Fruit fly (Drosophila melanogaster) whole organism, embryonic: Measurements from ENCODE around the gene CG14327.
A peak's percentile ranks its signal among the peaks of the same experiment; 100 is the strongest.

Experiments
- CG10267 ChIP-seq: fragments of 200-800 bp; sonication (Bioruptor generic); optimal IDR thresholded peaks from 2 replicates; lab custom pipeline; 2018; ENCODE audit warnings: missing biosample characterization, mild to moderate bottlenecking, missing genetic modification characterization, moderate library complexity
- CG10654 ChIP-seq: fragments of 200-800 bp; sonication (Bioruptor generic); optimal IDR thresholded peaks from 2 replicates; lab custom pipeline; 2016; ENCODE audit warnings: missing biosample characterization, missing genetic modification characterization
- CG11504 ChIP-seq: fragments of 200-800 bp; sonication (Bioruptor generic); optimal IDR thresholded peaks from 3 replicates; lab custom pipeline; 2019; ENCODE audit warnings: missing biosample characterization, mild to moderate bottlenecking, missing genetic modification characterization, moderate library complexity
- CG12219 ChIP-seq: fragments of 200-800 bp; sonication (Bioruptor generic); optimal IDR thresholded peaks from 3 replicates; lab custom pipeline; 2018; ENCODE audit warnings: missing biosample characterization, mild to moderate bottlenecking, missing genetic modification characterization
- CG12769 ChIP-seq: fragments of 200-800 bp; sonication (Bioruptor generic); optimal IDR thresholded peaks from 2 replicates; lab custom pipeline; 2019; ENCODE audit warnings: missing biosample characterization, mild to moderate bottlenecking, missing genetic modification characterization, moderate library complexity
- CG13894 ChIP-seq: fragments of 200-800 bp; sonication (Bioruptor generic); optimal IDR thresholded peaks from 3 replicates; lab custom pipeline; 2018; ENCODE audit warnings: missing biosample characterization, mild to moderate bottlenecking, missing genetic modification characterization, moderate library complexity
- CG14860 ChIP-seq: fragments of 200-800 bp; sonication (Bioruptor generic); IDR thresholded peaks from 3 replicates; pipeline ENCODE4 v1.3.6; 2022; ENCODE audit warnings: missing biosample characterization, missing genetic modification characterization; ENCODE audit not compliant: partially characterized antibody
- CG15601 ChIP-seq: fragments of 200-800 bp; sonication (Bioruptor generic); optimal IDR thresholded peaks from 3 replicates; lab custom pipeline; 2019; ENCODE audit warnings: missing biosample characterization, mild to moderate bottlenecking, missing genetic modification characterization, moderate library complexity
- CG1602 ChIP-seq: fragments of 200-800 bp; sonication (Bioruptor generic); optimal IDR thresholded peaks from 3 replicates; lab custom pipeline; 2016; ENCODE audit warnings: missing biosample characterization, missing genetic modification characterization
- CG1832 ChIP-seq: fragments of 200-800 bp; sonication (Bioruptor generic); optimal IDR thresholded peaks from 2 replicates; lab custom pipeline; 2017; ENCODE audit warnings: missing biosample characterization, mild to moderate bottlenecking, missing genetic modification characterization, inconsistent platforms
- CG18619 ChIP-seq: fragments of 200-800 bp; sonication (Bioruptor generic); optimal IDR thresholded peaks from 3 replicates; lab custom pipeline; 2017; ENCODE audit warnings: missing biosample characterization, mild to moderate bottlenecking, missing genetic modification characterization
- CG34224 ChIP-seq: fragments of 200-800 bp; sonication (Bioruptor generic); IDR thresholded peaks from 3 replicates; pipeline ENCODE4 v1.3.6; 2022; ENCODE audit warnings: missing biosample characterization, missing genetic modification characterization; ENCODE audit not compliant: partially characterized antibody
- CG3726 ChIP-seq: fragments of 200-800 bp; sonication (Bioruptor generic); IDR thresholded peaks from 3 replicates; pipeline ENCODE4, ENCODE4 v1.3.6; 2022; ENCODE audit warnings: missing biosample characterization, missing genetic modification characterization
- CG4360 ChIP-seq: fragments of 200-800 bp; sonication (Bioruptor generic); IDR thresholded peaks from 2 replicates; pipeline ENCODE4 v1.3.6; 2022; ENCODE audit warnings: missing biosample characterization, missing genetic modification characterization
- CG4404 ChIP-seq: fragments of 200-800 bp; sonication (Bioruptor generic); IDR thresholded peaks from 2 replicates; pipeline ENCODE4 v1.3.6; 2022; ENCODE audit warnings: missing biosample characterization, missing genetic modification characterization
- CG4424 ChIP-seq: fragments of 200-800 bp; sonication (Bioruptor generic); optimal IDR thresholded peaks from 3 replicates; lab custom pipeline; 2016; ENCODE audit warnings: missing biosample characterization, missing genetic modification characterization
- CG4617 ChIP-seq: fragments of 200-800 bp; sonication (Bioruptor generic); optimal IDR thresholded peaks from 3 replicates; lab custom pipeline; 2016; ENCODE audit warnings: missing biosample characterization, missing genetic modification characterization, borderline replicate concordance
- CG4854 ChIP-seq: fragments of 200-800 bp; sonication (Bioruptor generic); optimal IDR thresholded peaks from 2 replicates; lab custom pipeline; 2016; ENCODE audit warnings: missing biosample characterization, missing genetic modification characterization, inconsistent platforms
- CG7963 ChIP-seq: fragments of 200-800 bp; sonication (Bioruptor generic); IDR thresholded peaks from 3 replicates; pipeline ENCODE4 v1.3.6; 2022; ENCODE audit warnings: missing biosample characterization, missing genetic modification characterization; ENCODE audit not compliant: partially characterized antibody
- CG8281 ChIP-seq: fragments of 200-800 bp; sonication (Bioruptor generic); optimal IDR thresholded peaks from 2 replicates; lab custom pipeline; 2018; ENCODE audit warnings: missing biosample characterization, mild to moderate bottlenecking, missing genetic modification characterization, moderate library complexity
- CG8359 ChIP-seq: fragments of 200-800 bp; sonication (Bioruptor generic); optimal IDR thresholded peaks from 2 replicates; lab custom pipeline; 2017; ENCODE audit warnings: missing biosample characterization, mild to moderate bottlenecking, missing genetic modification characterization, borderline replicate concordance
- CG9609 ChIP-seq: fragments of 200-800 bp; sonication (Bioruptor generic); optimal IDR thresholded peaks from 3 replicates; lab custom pipeline; 2016; ENCODE audit warnings: missing biosample characterization, missing genetic modification characterization
- Dfd ChIP-seq, 2 experiments: fragments of >200 bp; optimal IDR thresholded peaks; 2 replicates each; lab custom pipeline; 2017; ENCODE audit warnings: missing biosample characterization in 2 of 2, missing genetic modification characterization in 2 of 2
- Dref ChIP-seq: fragments of 200-800 bp; sonication (Bioruptor generic); IDR thresholded peaks from 2 replicates; pipeline ENCODE4 v1.3.6; 2022; ENCODE audit warnings: missing biosample characterization, missing genetic modification characterization
- Ets65A ChIP-seq: fragments of 200-800 bp; sonication (Bioruptor generic); peaks from one replicate; lab custom pipeline; 2016; ENCODE audit warnings: missing biosample characterization, missing genetic modification characterization
- H15 ChIP-seq: fragments of 200-800 bp; sonication (Bioruptor generic); IDR thresholded peaks from 3 replicates; pipeline ENCODE4 v1.3.6; 2022; ENCODE audit warnings: missing biosample characterization, missing genetic modification characterization
- HLH4C ChIP-seq: fragments of 200-800 bp; sonication (Bioruptor generic); IDR thresholded peaks from 3 replicates; pipeline ENCODE4 v1.3.6; 2022; ENCODE audit warnings: missing biosample characterization, missing genetic modification characterization; ENCODE audit not compliant: partially characterized antibody
- HLH54F ChIP-seq: fragments of 200-800 bp; sonication (Bioruptor generic); optimal IDR thresholded peaks from 3 replicates; lab custom pipeline; 2016; ENCODE audit warnings: missing biosample characterization, missing genetic modification characterization
- HmgD ChIP-seq: fragments of 200-800 bp; sonication (Bioruptor generic); optimal IDR thresholded peaks from 3 replicates; lab custom pipeline; 2016; ENCODE audit warnings: missing biosample characterization, missing genetic modification characterization
- NFAT ChIP-seq: fragments of 200-800 bp; sonication (Bioruptor generic); IDR thresholded peaks from 2 replicates; pipeline ENCODE4 v1.3.6; 2022; ENCODE audit warnings: missing biosample characterization, missing genetic modification characterization
- Scr ChIP-seq: fragments of 200-800 bp; sonication (Bioruptor generic); IDR thresholded peaks from 2 replicates; pipeline ENCODE4 v1.3.6; 2022; ENCODE audit warnings: missing biosample characterization, missing genetic modification characterization; ENCODE audit not compliant: partially characterized antibody
- Six4 ChIP-seq: fragments of 200-800 bp; sonication (Bioruptor generic); optimal IDR thresholded peaks from 2 replicates; lab custom pipeline; 2016; ENCODE audit warnings: missing biosample characterization, missing genetic modification characterization
- Taf1 ChIP-seq: fragments of 200-800 bp; sonication (Bioruptor generic); IDR thresholded peaks from 2 replicates; pipeline ENCODE4 v1.3.6; 2022; ENCODE audit warnings: missing biosample characterization, missing genetic modification characterization
- Trl ChIP-seq, 3 experiments: fragments of >200 bp in 2 of 3; fragments of 200-800 bp in 1 of 3; sonication (Bioruptor generic) in 1 of 3; optimal IDR thresholded peaks; 2 replicates in 1 of 3; 3 replicates in 2 of 3; lab custom pipeline; 2016 to 2017; ENCODE audit warnings: missing biosample characterization in 1 of 3, missing genetic modification characterization in 1 of 3
- abd-A ChIP-seq: fragments of 200-800 bp; sonication (Bioruptor generic); optimal IDR thresholded peaks from 3 replicates; lab custom pipeline; 2019; ENCODE audit warnings: missing biosample characterization, mild to moderate bottlenecking, missing genetic modification characterization, moderate library complexity
- amos ChIP-seq: fragments of 200-800 bp; sonication (Bioruptor generic); IDR thresholded peaks from 2 replicates; pipeline ENCODE4 v1.3.6; 2022; ENCODE audit warnings: missing biosample characterization, missing genetic modification characterization; ENCODE audit not compliant: partially characterized antibody
- ara ChIP-seq: fragments of 200-800 bp; sonication (Bioruptor generic); IDR thresholded peaks from 2 replicates; pipeline ENCODE4 v1.3.6; 2022; ENCODE audit warnings: missing biosample characterization, missing genetic modification characterization
- ato ChIP-seq: fragments of 200-800 bp; sonication (Bioruptor generic); IDR thresholded peaks from 2 replicates; pipeline ENCODE4 v1.3.6; 2022; ENCODE audit warnings: missing biosample characterization, missing genetic modification characterization; ENCODE audit not compliant: partially characterized antibody
- crol ChIP-seq: fragments of 200-800 bp; sonication (Bioruptor generic); IDR thresholded peaks from 2 replicates; pipeline ENCODE4 v1.3.6; 2022; ENCODE audit warnings: missing biosample characterization, missing genetic modification characterization
- cwo ChIP-seq: fragments of 200-800 bp; sonication (Bioruptor generic); optimal IDR thresholded peaks from 3 replicates; lab custom pipeline; 2017; ENCODE audit warnings: missing biosample characterization, missing genetic modification characterization, mild to moderate bottlenecking, moderate library complexity, missing genetic modification reagents
- hb ChIP-seq: fragments of 200-800 bp; sonication (Bioruptor generic); IDR thresholded peaks from 3 replicates; pipeline ENCODE4 v1.3.6; 2022; ENCODE audit warnings: missing biosample characterization, missing genetic modification characterization; ENCODE audit not compliant: partially characterized antibody
- kni ChIP-seq: fragments of 200-800 bp; sonication (Bioruptor generic); optimal IDR thresholded peaks from 3 replicates; lab custom pipeline; 2017; ENCODE audit warnings: mild to moderate bottlenecking, missing biosample characterization, missing genetic modification reagents, missing genetic modification characterization
- pb ChIP-seq: fragments of 200-800 bp; sonication (Bioruptor generic); optimal IDR thresholded peaks from 3 replicates; lab custom pipeline; 2016; ENCODE audit warnings: missing biosample characterization, missing genetic modification characterization
- sens ChIP-seq: fragments of 200-800 bp; sonication (Bioruptor generic); peaks from one replicate; lab custom pipeline; 2016; ENCODE audit warnings: missing biosample characterization, missing genetic modification characterization
- sim ChIP-seq: fragments of 200-800 bp; sonication (Bioruptor generic); IDR thresholded peaks from 2 replicates; pipeline ENCODE4 v1.3.6; 2022; ENCODE audit warnings: missing biosample characterization, missing genetic modification characterization
- slbo ChIP-seq: fragments of 200-800 bp; sonication (Bioruptor generic); IDR thresholded peaks from 2 replicates; pipeline ENCODE4 v1.3.6; 2022; ENCODE audit warnings: missing biosample characterization, missing genetic modification characterization
- sna ChIP-seq: fragments of 200-800 bp; sonication (Bioruptor generic); IDR thresholded peaks from 2 replicates; pipeline ENCODE4 v1.3.6; 2022; ENCODE audit warnings: missing biosample characterization, missing genetic modification characterization; ENCODE audit not compliant: partially characterized antibody
- tll ChIP-seq, 2 experiments: fragments of 200-800 bp in 1 of 2; fragments of >200 bp in 1 of 2; sonication (Bioruptor generic) in 1 of 2; optimal IDR thresholded peaks; 2 replicates each; lab custom pipeline; 2017 to 2019; ENCODE audit warnings: missing biosample characterization in 2 of 2, missing genetic modification characterization in 2 of 2, mild to moderate bottlenecking in 1 of 2, moderate library complexity in 1 of 2
- tna ChIP-seq: fragments of 200-800 bp; sonication (Bioruptor generic); IDR thresholded peaks from 2 replicates; pipeline ENCODE4 v1.3.6; 2022; ENCODE audit warnings: missing biosample characterization, missing genetic modification characterization; ENCODE audit not compliant: partially characterized antibody
- wor ChIP-seq: fragments of 200-800 bp; sonication (Bioruptor generic); IDR thresholded peaks from 2 replicates; pipeline ENCODE4 v1.3.6; 2022; ENCODE audit warnings: missing biosample characterization, missing genetic modification characterization

Gene CG14327

dm6 chr3R:17644019-17644418 is 30.5 kb downstream of the CG14327 start:
- TF ChIP-seq hb: no peak
- TF ChIP-seq CG10267: no peak
- no peak for TF ChIP-seq CG4854
- no peak for TF ChIP-seq Taf1
- TF ChIP-seq HmgD (GFP tag; lab: Kevin White, UChicago): no peak
- TF ChIP-seq HLH54F (GFP tag; lab: Kevin White, UChicago): no peak
- no peak for TF ChIP-seq CG4360 (GFP tag; lab: Robert Waterston, UW)
- TF ChIP-seq HLH4C (GFP tag; lab: Robert Waterston, UW): no peak
- TF ChIP-seq CG4404 (GFP tag; lab: Robert Waterston, UW): no peak
- no peak for TF ChIP-seq CG18619
- 0 out of 2 replicates have a peak, but pooled peaks have one; percentile 42 for TF ChIP-seq crol
- no peak for TF ChIP-seq CG4617 (GFP tag; lab: Kevin White, UChicago)
- no peak for TF ChIP-seq slbo
- no peak for TF ChIP-seq ara (GFP tag; lab: Robert Waterston, UW)
- no peak for TF ChIP-seq CG1602 (GFP tag; lab: Kevin White, UChicago)
- peak; percentile 73 for TF ChIP-seq Ets65A (GFP tag; lab: Kevin White, UChicago)
- TF ChIP-seq CG15601 (tag; lab: Kevin White, UChicago): no peak
- no peak for TF ChIP-seq Trl (optimal IDR thresholded peaks at IDR 0.05; lab: Kevin White, UChicago)
- TF ChIP-seq Trl (GFP tag; optimal IDR thresholded peaks at IDR 0.05; lab: Kevin White, UChicago): no peak
- no peak for TF ChIP-seq tll (GFP tag; optimal IDR thresholded peaks at IDR 0.05; lab: Kevin White, UChicago)
- TF ChIP-seq kni (GFP tag; lab: Kevin White, UChicago): no peak
- TF ChIP-seq sim (GFP tag; lab: Robert Waterston, UW): no peak
- TF ChIP-seq abd-A: peak; percentile 5
- TF ChIP-seq pb (GFP tag; lab: Kevin White, UChicago): no peak
- no peak for TF ChIP-seq CG10654 (GFP tag; lab: Kevin White, UChicago)
- no peak for TF ChIP-seq H15 (GFP tag; lab: Robert Waterston, UW)
- no peak for TF ChIP-seq CG12219 (GFP tag; lab: Kevin White, UChicago)
- no peak for TF ChIP-seq Six4 (GFP tag; lab: Kevin White, UChicago)
- TF ChIP-seq wor (GFP tag; lab: Robert Waterston, UW): no peak
- no peak for TF ChIP-seq CG9609 (GFP tag; lab: Kevin White, UChicago)
- TF ChIP-seq CG13894: peak; percentile 52
- no peak for TF ChIP-seq CG7963 (GFP tag; lab: Robert Waterston, UW)
- no peak for TF ChIP-seq CG4424 (GFP tag; lab: Kevin White, UChicago)

DNA sequence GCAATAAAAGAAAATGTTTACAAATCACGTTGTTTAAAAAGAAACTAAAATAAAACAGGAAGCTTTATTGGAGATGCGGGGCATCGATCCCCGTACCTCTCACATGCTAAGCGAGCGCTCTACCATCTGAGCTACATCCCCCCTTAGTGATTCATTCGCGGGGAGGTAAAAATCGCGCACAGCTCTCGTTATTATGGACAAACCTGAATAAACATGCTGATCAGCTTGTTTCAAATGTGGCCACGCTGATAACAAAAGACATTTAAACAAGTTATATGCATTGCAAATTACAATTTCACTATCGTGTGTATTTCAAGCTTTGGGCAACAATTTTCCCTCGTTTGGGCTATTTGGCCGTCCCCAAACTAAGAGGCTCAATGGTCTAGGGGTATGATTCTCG is 31.7 kb downstream of the CG14327 start:
- TF ChIP-seq CG8359 (GFP tag; lab: Kevin White, UChicago): no peak
- 0 out of 3 replicates have a peak, but pooled peaks have one; percentile 45 for TF ChIP-seq CG14860
- TF ChIP-seq sim (GFP tag; lab: Robert Waterston, UW): no peak
- TF ChIP-seq amos: peak; percentile 42; the same call in 1 of the 2 replicates
- TF ChIP-seq CG1832 (GFP tag; lab: Kevin White, UChicago): no peak
- TF ChIP-seq ato (GFP tag; lab: Robert Waterston, UW): peak; percentile 46; the same call in 1 of the 2 replicates
- TF ChIP-seq CG8281 (tag; lab: Kevin White, UChicago): no peak
- TF ChIP-seq CG34224: peak; percentile 54; the same call in 1 of the 3 replicates
- peak; percentile 63; the same call in 1 of the 2 replicates for TF ChIP-seq sna (GFP tag; lab: Robert Waterston, UW)
- peak; percentile 53 for TF ChIP-seq Scr
- TF ChIP-seq cwo (GFP tag; lab: Kevin White, UChicago): no peak
- TF ChIP-seq Dfd (GFP tag; optimal IDR thresholded peaks at IDR 0.05; lab: Kevin White, UChicago): no peak
- TF ChIP-seq CG11504 (tag; lab: Kevin White, UChicago): no peak
- TF ChIP-seq CG7963 (GFP tag; lab: Robert Waterston, UW): peak; percentile 50; the same call in 1 of the 3 replicates
- TF ChIP-seq CG12769 (tag; lab: Kevin White, UChicago): peak; percentile 40
- no peak for TF ChIP-seq NFAT (GFP tag; lab: Robert Waterston, UW)
- no peak for TF ChIP-seq Dref (GFP tag; lab: Robert Waterston, UW)
- peak; percentile 79 for TF ChIP-seq sens (GFP tag; lab: Kevin White, UChicago)
- no peak for TF ChIP-seq CG3726 (GFP tag; lab: Robert Waterston, UW)
- TF ChIP-seq tna (GFP tag; lab: Robert Waterston, UW): peak; percentile 64; the same call in 1 of the 2 replicates
